Worm (Caenorhabditis elegans) whole organism, midembryonic: ENCODE data around the gene srh-63.

ENCODE experiments used
- flt-1 ChIP-seq: fragments of 200-800 bp; sonication (Bioruptor generic); IDR thresholded peaks from 2 replicates; pipeline ENCODE4 v1.3.6; 2022; ENCODE audit warnings: missing genetic modification characterization, missing compliant biosample characterization
- ztf-23 ChIP-seq: fragments of 200-800 bp; sonication (Bioruptor generic); IDR thresholded peaks from 2 replicates; pipeline ENCODE4 v1.3.6; 2022; ENCODE audit warnings: missing genetic modification reagents, missing genetic modification characterization, missing compliant biosample characterization

- TF ChIP-seq ztf-23 (GFP tag; lab: Robert Waterston, UW) (no peak), flt-1 (no peak)
Measured at ce11 chrIV:14549308-14549707, 25.6 kb downstream of the srh-63 start, which contains the start of gene T27E7.9.
